Fruit fly (Drosophila melanogaster): ENCODE results near the gene kek5.

kek5 gene

DNA sequence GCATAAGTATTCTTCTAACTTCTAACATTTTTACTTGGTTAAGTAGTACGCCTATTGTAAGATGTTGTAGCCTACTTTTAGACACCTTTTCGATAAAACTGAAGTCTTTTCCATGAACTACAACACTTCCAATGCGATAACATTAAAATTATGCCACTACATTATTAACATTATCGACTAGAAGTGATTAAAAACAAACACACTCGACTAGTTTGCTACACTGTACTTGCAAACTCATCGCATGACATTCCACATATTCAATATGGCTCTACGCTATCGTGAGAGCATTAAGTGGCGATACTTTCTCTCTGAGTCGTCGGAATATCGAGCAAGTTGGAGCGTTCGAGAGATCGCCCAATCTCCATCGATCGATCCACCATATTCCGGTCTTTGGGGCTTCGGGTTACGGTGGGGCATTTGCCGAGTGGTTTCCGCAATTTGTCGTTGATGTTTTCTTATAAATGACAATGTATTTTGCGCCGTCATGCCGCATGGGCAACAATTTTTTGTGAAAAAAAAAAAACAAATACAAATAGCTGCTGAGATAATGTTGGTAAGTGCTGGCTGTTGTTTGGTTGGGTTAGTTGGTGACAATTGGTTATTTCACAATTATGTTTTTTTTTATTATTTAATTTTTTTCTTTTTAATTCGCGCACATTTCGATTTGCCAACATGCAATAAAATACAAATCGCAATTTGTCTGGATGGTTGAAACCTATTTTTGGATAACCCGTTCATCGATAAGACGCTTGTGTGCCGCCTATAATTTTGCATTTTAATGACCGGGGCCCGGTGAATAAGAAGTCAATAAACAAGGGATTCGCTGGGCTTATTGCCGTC is 37.3 kb upstream of the kek5 start (continued):
- TF ChIP-seq CG13424 (tag; optimal IDR thresholded peaks at IDR 0.05): no peak
- TF ChIP-seq corto (GFP tag; optimal IDR thresholded peaks at IDR 0.05): peak; percentile 40
- TF ChIP-seq chinmo (GFP tag; IDR thresholded peaks at IDR 0.05; ENCODE audit: partially characterized antibody): 0 out of 4 replicates have a peak, but pooled peaks have one; percentile 47
- TF ChIP-seq CG4424 (GFP tag; optimal IDR thresholded peaks at IDR 0.05): no peak
- TF ChIP-seq Fer2 (tag; optimal IDR thresholded peaks at IDR 0.05): no peak
- TF ChIP-seq CG6791 (GFP tag; IDR thresholded peaks at IDR 0.05; ENCODE audit: partially characterized antibody): 0 out of 3 replicates have a peak, but pooled peaks have one; percentile 41
- TF ChIP-seq Doc3 (GFP tag; IDR thresholded peaks at IDR 0.05; ENCODE audit: partially characterized antibody): peak; percentile 25; the same call in 1 of the 3 replicates
- no peak for TF ChIP-seq CG15479 (GFP tag; optimal IDR thresholded peaks at IDR 0.05)
- TF ChIP-seq CG8290 (GFP tag; optimal IDR thresholded peaks at IDR 0.05): peak; percentile 87
- TF ChIP-seq CG8290 (tag; optimal IDR thresholded peaks at IDR 0.05): peak; percentile 69 to 85

- TF ChIP-seq CG18619 (GFP tag; optimal IDR thresholded peaks at IDR 0.05): no peak
- no peak for TF ChIP-seq CG11398 (GFP tag; optimal IDR thresholded peaks at IDR 0.05)
- TF ChIP-seq salm (tag; optimal IDR thresholded peaks at IDR 0.05): no peak
- TF ChIP-seq PHDP (tag; optimal IDR thresholded peaks at IDR 0.05): no peak
- no peak for TF ChIP-seq ttk (GFP tag; IDR thresholded peaks at IDR 0.05)
- TF ChIP-seq Bteb2 (GFP tag; optimal IDR thresholded peaks at IDR 0.05): no peak
- 0 out of 2 replicates have a peak, but pooled peaks have one; percentile 8 for TF ChIP-seq wdn (GFP tag; IDR thresholded peaks at IDR 0.05)
- TF ChIP-seq Dip3 (GFP tag; optimal IDR thresholded peaks at IDR 0.05): peak; percentile 15
- no peak for TF ChIP-seq Oaz (GFP tag; IDR thresholded peaks at IDR 0.05)
- TF ChIP-seq dysf (GFP tag; IDR thresholded peaks at IDR 0.05): 0 out of 3 replicates have a peak, but pooled peaks have one; percentile 4
- no peak for TF ChIP-seq CG8765 (GFP tag; IDR thresholded peaks at IDR 0.05)
- TF ChIP-seq Dp (GFP tag; optimal IDR thresholded peaks at IDR 0.05): no peak
- TF ChIP-seq Hsf (GFP tag; optimal IDR thresholded peaks at IDR 0.05): no peak
- no peak for TF ChIP-seq CG6854 (GFP tag; optimal IDR thresholded peaks at IDR 0.05)
- TF ChIP-seq ranshi (GFP tag; IDR thresholded peaks at IDR 0.05): 0 out of 2 replicates have a peak, but pooled peaks have one; percentile 14
- no peak for TF ChIP-seq Usf (GFP tag; optimal IDR thresholded peaks at IDR 0.05)
- TF ChIP-seq CG13624 (GFP tag; optimal IDR thresholded peaks at IDR 0.05): peak; percentile 27
- no peak for TF ChIP-seq HHEX (GFP tag; optimal IDR thresholded peaks at IDR 0.05)
- no peak for TF ChIP-seq CG11085 (GFP tag; IDR thresholded peaks at IDR 0.05)
- TF ChIP-seq D19B (GFP tag; optimal IDR thresholded peaks at IDR 0.05): no peak
- TF ChIP-seq CG9437 (GFP tag; optimal IDR thresholded peaks at IDR 0.05): no peak
- peak; percentile 28 for TF ChIP-seq pho (GFP tag; optimal IDR thresholded peaks at IDR 0.05)
- no peak for TF ChIP-seq CHES-1-like (GFP tag; optimal IDR thresholded peaks at IDR 0.05)
- no peak for TF ChIP-seq CG34422 (GFP tag; IDR thresholded peaks at IDR 0.05)
- peak; percentile 55 for TF ChIP-seq exex (tag; optimal IDR thresholded peaks at IDR 0.05)
- no peak for TF ChIP-seq CG17361 (GFP tag; IDR thresholded peaks at IDR 0.05)
- no peak for TF ChIP-seq E2f2 (GFP tag; IDR thresholded peaks at IDR 0.05)
- TF ChIP-seq sisA (GFP tag; IDR thresholded peaks at IDR 0.05): no peak
- no peak for TF ChIP-seq Mrtf (GFP tag; IDR thresholded peaks at IDR 0.05)
- TF ChIP-seq Fer3 (tag; optimal IDR thresholded peaks at IDR 0.05): peak; percentile 30
- TF ChIP-seq Nf-YC (tag; optimal IDR thresholded peaks at IDR 0.05): no peak
- peak; percentile 12 for TF ChIP-seq mam (GFP tag; optimal IDR thresholded peaks at IDR 0.05)
- TF ChIP-seq CG18764 (GFP tag; optimal IDR thresholded peaks at IDR 0.05): no peak
- TF ChIP-seq HLH3B (GFP tag; IDR thresholded peaks at IDR 0.05): 0 out of 2 replicates have a peak, but pooled peaks have one; percentile 5
- TF ChIP-seq Dad (GFP tag; optimal IDR thresholded peaks at IDR 0.05): no peak
- TF ChIP-seq Ravus (GFP tag; IDR thresholded peaks at IDR 0.05): no peak
- TF ChIP-seq CG32532 (GFP tag; IDR thresholded peaks at IDR 0.05): no peak
- TF ChIP-seq MESR4 (GFP tag; optimal IDR thresholded peaks at IDR 0.05): no peak
- TF ChIP-seq Ada2b (GFP tag; IDR thresholded peaks at IDR 0.05): no peak
Observed at dm6 chrX:19316583-19316982, 36.4 kb upstream of the kek5 start.

Measured in whole organism, embryonic.